Fruit fly (Drosophila melanogaster) whole organism: ENCODE results near the gene Zip71B.

Source experiments
- CG8478 ChIP-seq: fragments of >200 bp; optimal IDR thresholded peaks from 2 replicates; lab custom pipeline; 2018; ENCODE audit warnings: inconsistent platforms
- Dll ChIP-seq: fragments of >200 bp; optimal IDR thresholded peaks from 2 replicates; lab custom pipeline; 2017
- EcR ChIP-seq, 2 experiments: fragments of >200 bp; optimal IDR thresholded peaks; 2 replicates each; lab custom pipeline; 2017; ENCODE audit warnings: missing biosample characterization in 2 of 2, missing genetic modification characterization in 2 of 2, missing genetic modification reagents in 2 of 2
- pan ChIP-seq: fragments of >200 bp; optimal IDR thresholded peaks from 2 replicates; lab custom pipeline; 2017
- psq ChIP-seq: fragments of >200 bp; optimal IDR thresholded peaks from 2 replicates; lab custom pipeline; 2017
- usp ChIP-seq: fragments of >200 bp; optimal IDR thresholded peaks from 2 replicates; lab custom pipeline; 2017; ENCODE audit warnings: missing biosample characterization, missing genetic modification characterization, mixed read lengths

Zip71B gene

DNA sequence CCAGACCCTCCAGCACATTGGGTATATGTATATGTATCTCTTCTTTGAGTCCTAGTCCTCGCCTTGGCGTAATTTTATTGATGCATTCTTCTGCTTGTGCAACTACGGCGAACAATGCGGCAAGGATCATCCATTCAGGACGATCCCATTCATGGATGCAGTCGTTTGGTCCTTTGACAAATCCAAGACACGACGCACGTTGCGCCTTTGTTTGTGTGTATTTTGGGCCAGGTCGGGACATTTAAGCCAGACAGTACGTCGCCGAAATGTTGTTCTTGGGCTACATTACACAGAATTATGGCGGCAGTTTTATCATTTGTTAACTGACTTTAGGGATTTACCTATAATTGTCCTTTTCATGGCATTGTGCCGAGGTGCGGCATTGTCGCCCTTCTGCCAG lies 53.0 kb downstream of the Zip71B start:
- TF ChIP-seq usp (GFP tag; lab: Kevin White, UChicago) (no peak), Dll (lab: Kevin White, UChicago) (no peak), pan (lab: Kevin White, UChicago) (no peak), psq (lab: Kevin White, UChicago) (no peak), EcR (GFP tag; optimal IDR thresholded peaks at IDR 0.05; lab: Kevin White, UChicago) (no peak), CG8478 (lab: Kevin White, UChicago) (no peak)
